Fruit fly (Drosophila melanogaster): Measurements from ENCODE around the gene CG43815.

dm6 chr2L:3584296-3584671, 8.3 kb downstream of the CG43815 start:
- TF ChIP-seq CG17806 (tag; optimal IDR thresholded peaks at IDR 0.05) = no peak
- no peak for TF ChIP-seq CG8301 (tag; optimal IDR thresholded peaks at IDR 0.05)
